Worm (Caenorhabditis elegans) whole organism, L3 larva: ENCODE measurements around the gene dnj-16.

Source experiments
- nhr-12 ChIP-seq: fragments of 150-350 bp; optimal IDR thresholded peaks from 2 replicates; lab custom pipeline; 2014; ENCODE audit warnings: missing biosample characterization, missing genetic modification characterization
- pha-4 ChIP-seq: fragments of 150-350 bp; optimal IDR thresholded peaks from 2 replicates; lab custom pipeline; 2014; ENCODE audit warnings: missing biosample characterization, missing genetic modification reagents, missing genetic modification characterization

- no peak for TF ChIP-seq pha-4 (tag; lab: Kevin White, UChicago)
- no peak for TF ChIP-seq nhr-12
These were observed 18.2 kb downstream of the dnj-16 start, which contains the start of gene phlp-2 for ce11 chrIII:4209188-4209587.
